Worm (Caenorhabditis elegans): ENCODE results near the gene F09E5.7.

DNA sequence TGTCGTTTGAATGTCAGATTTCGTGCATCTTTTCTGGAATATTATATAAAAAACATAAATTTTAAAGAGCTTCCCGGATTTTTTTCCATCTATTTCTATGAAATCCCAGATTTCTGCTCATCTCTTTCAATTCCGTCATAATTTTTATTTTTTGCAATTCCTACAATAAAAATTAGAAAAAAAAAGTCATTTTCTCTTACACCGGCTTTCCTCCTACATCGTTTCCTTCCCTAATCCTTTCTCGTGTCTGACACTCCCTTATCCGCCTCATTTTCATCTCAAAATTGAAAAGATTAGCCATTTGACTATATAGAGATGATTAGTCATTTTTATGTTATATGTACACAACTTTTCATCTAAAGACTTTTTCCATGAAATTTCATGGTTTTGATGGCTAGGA lies 41.1 kb upstream of the F09E5.7 start:
- TF ChIP-seq gmeb-2 (tag; optimal IDR thresholded peaks at IDR 0.05) (no peak), ttx-3 (tag; optimal IDR thresholded peaks at IDR 0.05) (no peak), hlh-30 (tag; optimal IDR thresholded peaks at IDR 0.05; ENCODE audit: insufficient read depth) (no peak), nfya-1 (tag; optimal IDR thresholded peaks at IDR 0.05) (no peak), ets-4 (tag; optimal IDR thresholded peaks at IDR 0.05) (no peak), pha-4 (tag; optimal IDR thresholded peaks at IDR 0.05) (no peak), K02D7.2 (tag; optimal IDR thresholded peaks at IDR 0.05) (no peak), fkh-10 (GFP tag; optimal IDR thresholded peaks at IDR 0.05) (no peak), pros-1 (tag; optimal IDR thresholded peaks at IDR 0.05) (no peak), ama-1 (optimal IDR thresholded peaks at IDR 0.05) (no peak), sox-4 (tag; optimal IDR thresholded peaks at IDR 0.05) (no peak), nhr-232 (tag; optimal IDR thresholded peaks at IDR 0.05) (no peak)
